Fruit fly (Drosophila melanogaster) whole organism, pupa: ENCODE measurements around the gene Acbp5.
A peak's percentile ranks its signal among the peaks of the same experiment; 100 is the strongest.

ENCODE experiments used
- CG10348 ChIP-seq: fragments of 200-800 bp; sonication (Bioruptor generic); IDR thresholded peaks from 2 replicates; pipeline ENCODE4 v1.3.6; 2022; ENCODE audit warnings: missing biosample characterization, missing genetic modification characterization
- CG12605 ChIP-seq: fragments of 200-800 bp; sonication (Bioruptor generic); IDR thresholded peaks from 2 replicates; pipeline ENCODE4 v1.3.6; 2022; ENCODE audit warnings: missing biosample characterization, missing genetic modification characterization
- CG13204 ChIP-seq: fragments of 200-800 bp; sonication (Bioruptor generic); optimal IDR thresholded peaks from 2 replicates; lab custom pipeline; 2018; ENCODE audit warnings: missing biosample characterization, mild to moderate bottlenecking, missing genetic modification characterization, moderate library complexity
- CG14655 ChIP-seq: fragments of 200-800 bp; sonication (Bioruptor generic); optimal IDR thresholded peaks from 3 replicates; lab custom pipeline; 2017; ENCODE audit warnings: mild to moderate bottlenecking, missing biosample characterization, missing genetic modification reagents, missing genetic modification characterization
- CG15710 ChIP-seq: fragments of 200-800 bp; sonication (Bioruptor generic); optimal IDR thresholded peaks from 2 replicates; lab custom pipeline; 2018; ENCODE audit warnings: missing biosample characterization, mild to moderate bottlenecking, missing genetic modification characterization, moderate library complexity
- CG17806 ChIP-seq: fragments of 200-800 bp; sonication (Bioruptor generic); optimal IDR thresholded peaks from 2 replicates; lab custom pipeline; 2018; ENCODE audit warnings: missing biosample characterization, mild to moderate bottlenecking, missing genetic modification characterization, moderate library complexity
- CG32121 ChIP-seq: fragments of 200-800 bp; sonication (Bioruptor generic); IDR thresholded peaks from 2 replicates; pipeline ENCODE4 v1.3.6; 2022; ENCODE audit warnings: missing biosample characterization, missing genetic modification characterization
- CG34367 ChIP-seq: fragments of 200-800 bp; sonication (Bioruptor generic); optimal IDR thresholded peaks from 2 replicates; lab custom pipeline; 2018; ENCODE audit warnings: missing biosample characterization, mild to moderate bottlenecking, missing genetic modification characterization
- CG4496 ChIP-seq: fragments of 200-800 bp; sonication (Bioruptor generic); IDR thresholded peaks from 3 replicates; pipeline ENCODE4 v1.3.6; 2022; ENCODE audit warnings: missing biosample characterization, missing genetic modification characterization
- CG8159 ChIP-seq: fragments of 200-800 bp; sonication (Bioruptor generic); optimal IDR thresholded peaks from 3 replicates; lab custom pipeline; 2018; ENCODE audit warnings: missing biosample characterization, mild to moderate bottlenecking, missing genetic modification characterization, moderate library complexity
- CG8301 ChIP-seq: fragments of 200-800 bp; sonication (Bioruptor generic); optimal IDR thresholded peaks from 2 replicates; lab custom pipeline; 2018; ENCODE audit warnings: missing biosample characterization, mild to moderate bottlenecking, missing genetic modification characterization
- CG9948 ChIP-seq: fragments of 200-800 bp; sonication (Bioruptor generic); optimal IDR thresholded peaks from 2 replicates; lab custom pipeline; 2018; ENCODE audit warnings: missing biosample characterization, mild to moderate bottlenecking, missing genetic modification characterization, moderate library complexity
- D1 ChIP-seq: fragments of 200-800 bp; sonication (Bioruptor generic); optimal IDR thresholded peaks from 2 replicates; lab custom pipeline; 2018; ENCODE audit warnings: missing biosample characterization, mild to moderate bottlenecking, missing genetic modification characterization, moderate library complexity
- EcR ChIP-seq: fragments of 200-800 bp; sonication (Bioruptor generic); optimal IDR thresholded peaks from 3 replicates; lab custom pipeline; 2019; ENCODE audit warnings: missing biosample characterization, missing genetic modification characterization, mild to moderate bottlenecking, moderate library complexity, missing genetic modification reagents
- Ets98B ChIP-seq: fragments of 200-800 bp; sonication (Bioruptor generic); IDR thresholded peaks from 2 replicates; pipeline ENCODE4 v1.3.6; 2022; ENCODE audit warnings: missing biosample characterization, missing genetic modification characterization
- Pif1A ChIP-seq: fragments of 200-800 bp; sonication (Bioruptor generic); optimal IDR thresholded peaks from 3 replicates; lab custom pipeline; 2016; ENCODE audit warnings: missing biosample characterization, missing genetic modification characterization
- Pif1B ChIP-seq: fragments of 200-800 bp; sonication (Bioruptor generic); optimal IDR thresholded peaks from 3 replicates; lab custom pipeline; 2016; ENCODE audit warnings: missing biosample characterization, missing genetic modification characterization
- Snoo ChIP-seq: fragments of 200-800 bp; sonication (Bioruptor generic); optimal IDR thresholded peaks from 3 replicates; lab custom pipeline; 2017; ENCODE audit warnings: missing biosample characterization, mild to moderate bottlenecking, missing genetic modification characterization, inconsistent platforms
- fd96Ca ChIP-seq: fragments of 200-800 bp; sonication (Bioruptor generic); IDR thresholded peaks from 3 replicates; pipeline ENCODE4 v1.3.6; 2022; ENCODE audit warnings: missing biosample characterization, missing genetic modification characterization
- gl ChIP-seq: fragments of 200-800 bp; sonication (Bioruptor generic); optimal IDR thresholded peaks from 2 replicates; lab custom pipeline; 2018; ENCODE audit warnings: missing biosample characterization, mild to moderate bottlenecking, missing genetic modification characterization
- rn ChIP-seq: fragments of 200-800 bp; sonication (Bioruptor generic); IDR thresholded peaks from 2 replicates; pipeline ENCODE4 v1.3.6; 2022; ENCODE audit warnings: missing biosample characterization, missing genetic modification characterization

Acbp5 gene

dm6 chr3L:8765969-8766538 is 22.3 kb downstream of the Acbp5 start:
- TF ChIP-seq rn (GFP tag; lab: Robert Waterston, UW) (peak; percentile 95), D1 (tag; lab: Kevin White, UChicago) (peak; percentile 63), CG13204 (GFP tag; lab: Kevin White, UChicago) (peak; percentile 94), CG15710 (tag; lab: Kevin White, UChicago) (peak; percentile 95), CG32121 (GFP tag; lab: Robert Waterston, UW) (peak; percentile 92), CG8301 (tag; lab: Kevin White, UChicago) (peak; percentile 91), CG34367 (tag; lab: Kevin White, UChicago) (peak; percentile 97), CG4496 (GFP tag; lab: Robert Waterston, UW) (peak; percentile 97), CG8159 (tag; lab: Kevin White, UChicago) (peak; percentile 98), Ets98B (peak; percentile 92), CG12605 (peak; percentile 69), Pif1A (GFP tag; lab: Kevin White, UChicago) (peak; percentile 94), CG14655 (GFP tag; lab: Kevin White, UChicago) (peak; percentile 99), Pif1B (GFP tag; lab: Kevin White, UChicago) (peak; percentile 89), Snoo (tag; lab: Kevin White, UChicago) (peak; percentile 94), EcR (GFP tag; lab: Kevin White, UChicago) (peak; percentile 48), CG17806 (tag; lab: Kevin White, UChicago) (peak; percentile 90), fd96Ca (GFP tag; lab: Robert Waterston, UW) (peak; percentile 98), CG9948 (peak; percentile 98), gl (tag; lab: Kevin White, UChicago) (peak; percentile 84), CG10348 (GFP tag; lab: Robert Waterston, UW) (peak; percentile 95)

dm6 chr3L:8765493-8765892 is 22.9 kb downstream of the Acbp5 start:
- TF ChIP-seq Pif1A (GFP tag; lab: Kevin White, UChicago) = no peak
- TF ChIP-seq EcR (GFP tag; lab: Kevin White, UChicago) = no peak
- TF ChIP-seq gl (tag; lab: Kevin White, UChicago) = no peak
- TF ChIP-seq CG15710 (tag; lab: Kevin White, UChicago) = no peak
- TF ChIP-seq CG10348 (GFP tag; lab: Robert Waterston, UW) = peak; percentile 66
- TF ChIP-seq fd96Ca (GFP tag; lab: Robert Waterston, UW) = peak; percentile 70
- TF ChIP-seq CG13204 (GFP tag; lab: Kevin White, UChicago) = no peak
- TF ChIP-seq rn (GFP tag; lab: Robert Waterston, UW) = peak; percentile 91
- TF ChIP-seq CG8159 (tag; lab: Kevin White, UChicago) = no peak
- TF ChIP-seq CG4496 (GFP tag; lab: Robert Waterston, UW) = peak; percentile 96
- peak; percentile 97 for TF ChIP-seq CG32121 (GFP tag; lab: Robert Waterston, UW)
- TF ChIP-seq CG14655 (GFP tag; lab: Kevin White, UChicago) = no peak
- TF ChIP-seq CG12605 = peak; percentile 96
- TF ChIP-seq Ets98B = peak; percentile 96
- peak; percentile 85 for TF ChIP-seq CG8301 (tag; lab: Kevin White, UChicago)
- TF ChIP-seq CG34367 (tag; lab: Kevin White, UChicago) = peak; percentile 19
- no peak for TF ChIP-seq Snoo (tag; lab: Kevin White, UChicago)
- TF ChIP-seq CG9948 = peak; percentile 66
- TF ChIP-seq CG17806 (tag; lab: Kevin White, UChicago) = peak; percentile 71
- peak; percentile 32 for TF ChIP-seq Pif1B (GFP tag; lab: Kevin White, UChicago)
- no peak for TF ChIP-seq D1 (tag; lab: Kevin White, UChicago)

- no peak for TF ChIP-seq gl (tag; lab: Kevin White, UChicago)
- peak; percentile 32 for TF ChIP-seq Snoo (tag; lab: Kevin White, UChicago)
- TF ChIP-seq D1 (tag; lab: Kevin White, UChicago) = no peak
- no peak for TF ChIP-seq CG9948
- no peak for TF ChIP-seq CG17806 (tag; lab: Kevin White, UChicago)
These were observed 24.6 kb downstream of the Acbp5 start for dm6 chr3L:8763794-8764193.

dm6 chr3L:8763037-8763454 is 25.3 kb downstream of the Acbp5 start:
- TF ChIP-seq fd96Ca (GFP tag; lab: Robert Waterston, UW) (peak; percentile 12; the same call in 1 of the 3 replicates), D1 (tag; lab: Kevin White, UChicago) (no peak), CG8301 (tag; lab: Kevin White, UChicago) (no peak), Ets98B (peak; percentile 64), CG15710 (tag; lab: Kevin White, UChicago) (peak; percentile 8), CG12605 (peak; percentile 21; the same call in 1 of the 2 replicates), Pif1A (GFP tag; lab: Kevin White, UChicago) (peak; percentile 10), CG32121 (GFP tag; lab: Robert Waterston, UW) (peak; percentile 78), CG9948 (no peak), CG34367 (tag; lab: Kevin White, UChicago) (no peak)

DNA sequence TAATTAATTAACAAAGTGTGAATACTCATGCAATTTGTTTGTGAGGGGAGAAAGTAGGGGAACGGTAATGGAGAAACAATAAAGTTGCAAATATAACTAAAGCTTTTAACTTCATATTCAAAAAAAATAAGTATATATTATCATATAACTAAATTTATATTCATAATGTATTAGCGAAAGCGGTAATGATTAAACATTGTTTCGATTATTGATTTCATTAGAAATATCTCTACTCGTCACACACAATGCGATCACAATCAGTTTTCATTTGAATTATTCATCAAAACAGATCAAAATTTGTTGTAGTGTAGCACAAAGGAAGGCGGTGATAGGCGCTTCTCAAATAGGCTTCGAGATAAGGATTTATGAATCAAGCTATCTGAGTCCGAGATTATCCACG is 32.7 kb downstream of the Acbp5 start, which contains the start of gene CG6576:
CG6576 (plus strand) TSS at position 301 of the 400 bp plus-strand sequence.
- TF ChIP-seq rn (GFP tag; lab: Robert Waterston, UW) (no peak), EcR (GFP tag; lab: Kevin White, UChicago) (no peak), CG8301 (tag; lab: Kevin White, UChicago) (no peak), Snoo (tag; lab: Kevin White, UChicago) (no peak), gl (tag; lab: Kevin White, UChicago) (no peak), Ets98B (no peak), Pif1B (GFP tag; lab: Kevin White, UChicago) (no peak), Pif1A (GFP tag; lab: Kevin White, UChicago) (no peak), D1 (tag; lab: Kevin White, UChicago) (no peak), CG12605 (no peak), fd96Ca (GFP tag; lab: Robert Waterston, UW) (no peak)
